Worm (Caenorhabditis elegans): ENCODE results near the gene fnip-2.
A peak's percentile ranks its signal among the peaks of the same experiment; 100 is the strongest.

The fnip-2 gene

ce11 chrIV:2281353-2281976 lies 58.8 kb downstream of the fnip-2 start (continued):
- no peak for TF ChIP-seq Y67H2A.10 (GFP tag; conservative IDR thresholded peaks at IDR 0.05)
- no peak for TF ChIP-seq zfh-2 (GFP tag; conservative IDR thresholded peaks at IDR 0.05)
- TF ChIP-seq K12H6.12 (tag; optimal IDR thresholded peaks at IDR 0.05): no peak
- TF ChIP-seq dpl-1 (GFP tag; optimal IDR thresholded peaks at IDR 0.05): no peak
- no peak for TF ChIP-seq ceh-79 (tag; optimal IDR thresholded peaks at IDR 0.05)
- peak; percentile 46 for TF ChIP-seq lin-40 (tag; optimal IDR thresholded peaks at IDR 0.05)
- TF ChIP-seq egl-44 (GFP tag; IDR thresholded peaks at IDR 0.05): no peak
- TF ChIP-seq nhr-27 (tag; optimal IDR thresholded peaks at IDR 0.05): no peak
- no peak for TF ChIP-seq snpc-4 (GFP tag; optimal IDR thresholded peaks at IDR 0.05)
- no peak for TF ChIP-seq snpc-4 (tag; optimal IDR thresholded peaks at IDR 0.05)
- TF ChIP-seq K11D2.4 (GFP tag; IDR thresholded peaks at IDR 0.05): no peak
- TF ChIP-seq F55B11.4 (tag; optimal IDR thresholded peaks at IDR 0.05; ENCODE audit: borderline replicate concordance, insufficient read depth): no peak
- TF ChIP-seq F37B4.10 (GFP tag; IDR thresholded peaks at IDR 0.05): no peak
- no peak for TF ChIP-seq rcor-1 (GFP tag; IDR thresholded peaks at IDR 0.05)
- no peak for TF ChIP-seq nhr-120 (GFP tag; IDR thresholded peaks at IDR 0.05)
- TF ChIP-seq lsl-1 (GFP tag; optimal IDR thresholded peaks at IDR 0.05): no peak
- TF ChIP-seq mcd-1 (GFP tag; IDR thresholded peaks at IDR 0.05): no peak
- TF ChIP-seq gei-17 (GFP tag; optimal IDR thresholded peaks at IDR 0.05): no peak
- no peak for TF ChIP-seq pbrm-1 (GFP tag; IDR thresholded peaks at IDR 0.05)
- TF ChIP-seq madf-8 (GFP tag; conservative IDR thresholded peaks at IDR 0.05): no peak
- TF ChIP-seq ama-1 (optimal IDR thresholded peaks at IDR 0.05): peak; percentile 65
- no peak for TF ChIP-seq ama-1 (GFP tag; optimal IDR thresholded peaks at IDR 0.05)
- no peak for TF ChIP-seq Y95B8A.8 (GFP tag; IDR thresholded peaks at IDR 0.05)
- no peak for TF ChIP-seq mes-4 (tag; optimal IDR thresholded peaks at IDR 0.05)
- no peak for TF ChIP-seq xnd-1 (tag; optimal IDR thresholded peaks at IDR 0.05)
- TF ChIP-seq ztf-26 (tag; optimal IDR thresholded peaks at IDR 0.05): peak; percentile 51
- no peak for TF ChIP-seq akir-1 (GFP tag; optimal IDR thresholded peaks at IDR 0.05)
- no peak for TF ChIP-seq ekl-4 (GFP tag; IDR thresholded peaks at IDR 0.05)
- TF ChIP-seq B0019.2 (GFP tag; conservative IDR thresholded peaks at IDR 0.05): no peak
- no peak for TF ChIP-seq attf-5 (GFP tag; optimal IDR thresholded peaks at IDR 0.05)
- TF ChIP-seq T26A5.8 (tag; optimal IDR thresholded peaks at IDR 0.05): no peak
- TF ChIP-seq B0336.3 (GFP tag; IDR thresholded peaks at IDR 0.05): no peak
- TF ChIP-seq F39B2.1 (GFP tag; IDR thresholded peaks at IDR 0.05): no peak
- no peak for TF ChIP-seq sea-2 (GFP tag; IDR thresholded peaks at IDR 0.05)
- no peak for TF ChIP-seq C06A6.2 (GFP tag; conservative IDR thresholded peaks at IDR 0.05)

DNA sequence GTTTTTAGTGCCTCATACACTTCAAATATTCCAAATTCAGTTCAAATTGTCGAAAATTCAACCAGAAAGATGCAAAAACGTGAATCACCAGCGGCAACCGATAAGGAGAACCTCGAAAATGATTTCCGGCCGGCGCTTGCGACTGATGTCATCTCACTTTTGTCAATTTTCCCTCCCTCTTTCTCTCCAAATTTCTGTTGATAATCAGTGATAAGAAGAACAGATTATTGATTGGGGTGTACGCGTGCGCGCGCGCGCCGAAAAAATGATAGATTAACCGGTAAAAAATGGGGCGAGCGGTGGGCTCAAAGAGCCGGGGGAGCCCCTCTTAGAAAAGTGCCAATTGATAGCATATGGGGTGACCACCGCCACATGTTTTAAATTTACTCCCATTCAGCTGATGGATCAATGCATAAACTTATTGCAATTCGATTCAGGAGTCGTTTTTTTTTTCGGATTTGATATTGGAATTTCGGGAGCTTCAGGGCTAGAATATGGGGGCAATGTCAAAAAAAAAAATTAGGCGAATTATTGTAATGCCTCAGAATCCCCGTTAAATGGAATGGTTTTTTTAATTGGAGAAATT lies 61.9 kb downstream of the fnip-2 start:
- TF ChIP-seq nfya-1 (tag; optimal IDR thresholded peaks at IDR 0.05; ENCODE audit: borderline replicate concordance, insufficient read depth): no peak
- TF ChIP-seq ztf-26 (tag; optimal IDR thresholded peaks at IDR 0.05): no peak
- TF ChIP-seq die-1 (tag; optimal IDR thresholded peaks at IDR 0.05): no peak
- no peak for TF ChIP-seq attf-5 (GFP tag; optimal IDR thresholded peaks at IDR 0.05)
- no peak for TF ChIP-seq athp-1 (tag; optimal IDR thresholded peaks at IDR 0.05)
- no peak for TF ChIP-seq D2030.7 (GFP tag; IDR thresholded peaks at IDR 0.05)
- no peak for TF ChIP-seq snpc-1.3 (tag; optimal IDR thresholded peaks at IDR 0.05; ENCODE audit: insufficient read depth)
- no peak for TF ChIP-seq egrh-3 (GFP tag; IDR thresholded peaks at IDR 0.05)
- TF ChIP-seq unc-130 (GFP tag; optimal IDR thresholded peaks at IDR 0.05): no peak
- no peak for TF ChIP-seq nhr-27 (tag; optimal IDR thresholded peaks at IDR 0.05)
- TF ChIP-seq ztf-18 (tag; optimal IDR thresholded peaks at IDR 0.05): no peak
- TF ChIP-seq nfyb-1 (GFP tag; IDR thresholded peaks at IDR 0.05): 0 out of 2 replicates have a peak, but pooled peaks have one; percentile 25
- no peak for TF ChIP-seq efl-1 (GFP tag; optimal IDR thresholded peaks at IDR 0.05)
- no peak for TF ChIP-seq Y56A3A.18 (GFP tag; IDR thresholded peaks at IDR 0.05)
- no peak for TF ChIP-seq Y95B8A.8 (GFP tag; IDR thresholded peaks at IDR 0.05)
- TF ChIP-seq repo-1 (tag; optimal IDR thresholded peaks at IDR 0.05): no peak
- no peak for TF ChIP-seq F39B2.1 (GFP tag; IDR thresholded peaks at IDR 0.05)
- no peak for TF ChIP-seq nfya-2 (GFP tag; IDR thresholded peaks at IDR 0.05)
- no peak; the same call in 1 of the 2 replicates for TF ChIP-seq mcd-1 (GFP tag; IDR thresholded peaks at IDR 0.05)
- no peak for TF ChIP-seq nhr-120 (GFP tag; IDR thresholded peaks at IDR 0.05)
- peak; percentile 82 for TF ChIP-seq nhr-80 (tag; optimal IDR thresholded peaks at IDR 0.05)
